Fruit fly (Drosophila melanogaster) whole organism, embryonic: Measurements from ENCODE around the gene CG7058.

Experiments
- Ada2b ChIP-seq: fragments of 200-800 bp; sonication (Bioruptor generic); IDR thresholded peaks from 2 replicates; pipeline ENCODE4 v1.3.6; 2022; ENCODE audit warnings: missing biosample characterization, missing genetic modification characterization
- B-H2 ChIP-seq: fragments of 200-800 bp; sonication (Bioruptor generic); optimal IDR thresholded peaks from 2 replicates; lab custom pipeline; 2018; ENCODE audit warnings: missing biosample characterization, mild to moderate bottlenecking, missing genetic modification characterization
- BEAF-32 ChIP-seq: fragments of 200-800 bp; sonication (Bioruptor generic); optimal IDR thresholded peaks from 3 replicates; lab custom pipeline; 2017; ENCODE audit warnings: missing biosample characterization, missing genetic modification characterization, mild to moderate bottlenecking, moderate library complexity, missing genetic modification reagents
- CG10431 ChIP-seq: fragments of 200-800 bp; sonication (Bioruptor generic); optimal IDR thresholded peaks from 3 replicates; lab custom pipeline; 2018; ENCODE audit warnings: missing biosample characterization, mild to moderate bottlenecking, missing genetic modification characterization
- CG11247 ChIP-seq: fragments of 200-800 bp; sonication (Bioruptor generic); IDR thresholded peaks from 2 replicates; pipeline ENCODE4 v1.3.6; 2022; ENCODE audit warnings: missing biosample characterization, missing genetic modification characterization
- CG12236 ChIP-seq: fragments of 200-800 bp; sonication (Bioruptor generic); optimal IDR thresholded peaks from 2 replicates; lab custom pipeline; 2016; ENCODE audit warnings: missing biosample characterization, missing genetic modification characterization
- CG13296 ChIP-seq: fragments of 200-800 bp; sonication (Bioruptor generic); optimal IDR thresholded peaks from 3 replicates; lab custom pipeline; 2018; ENCODE audit warnings: missing biosample characterization, mild to moderate bottlenecking, missing genetic modification characterization
- CG15011 ChIP-seq: fragments of 200-800 bp; sonication (Bioruptor generic); optimal IDR thresholded peaks from 3 replicates; lab custom pipeline; 2018; ENCODE audit warnings: missing biosample characterization, mild to moderate bottlenecking, missing genetic modification characterization
- CG16813 ChIP-seq: fragments of 200-800 bp; sonication (Bioruptor generic); IDR thresholded peaks from 3 replicates; pipeline ENCODE4 v1.3.6; 2022; ENCODE audit warnings: missing biosample characterization, missing genetic modification characterization; ENCODE audit not compliant: partially characterized antibody
- CG17612 ChIP-seq: fragments of 200-800 bp; sonication (Bioruptor generic); IDR thresholded peaks from 2 replicates; pipeline ENCODE4 v1.3.6; 2022; ENCODE audit warnings: missing biosample characterization, missing genetic modification characterization
- CG17912 ChIP-seq: fragments of 200-800 bp; sonication (Bioruptor generic); optimal IDR thresholded peaks from 2 replicates; lab custom pipeline; 2018; ENCODE audit warnings: missing biosample characterization, mild to moderate bottlenecking, missing genetic modification characterization
- CG30020 ChIP-seq: fragments of 200-800 bp; optimal IDR thresholded peaks from 2 replicates; lab custom pipeline; 2019; ENCODE audit warnings: missing biosample characterization, mild to moderate bottlenecking, missing genetic modification characterization, moderate library complexity
- CG33213 ChIP-seq: fragments of 200-800 bp; sonication (Bioruptor generic); optimal IDR thresholded peaks from 3 replicates; lab custom pipeline; 2016; ENCODE audit warnings: missing biosample characterization, missing genetic modification characterization
- CG3407 ChIP-seq: fragments of 200-800 bp; sonication (Bioruptor generic); optimal IDR thresholded peaks from 2 replicates; lab custom pipeline; 2018; ENCODE audit warnings: missing biosample characterization, mild to moderate bottlenecking, missing genetic modification characterization
- CG34376 ChIP-seq: fragments of 200-800 bp; sonication (Bioruptor generic); optimal IDR thresholded peaks from 2 replicates; lab custom pipeline; 2018; ENCODE audit warnings: missing biosample characterization, mild to moderate bottlenecking, missing genetic modification characterization
- CG3847 ChIP-seq: fragments of 200-800 bp; sonication (Bioruptor generic); IDR thresholded peaks from 2 replicates; pipeline ENCODE4 v1.3.6; 2022; ENCODE audit warnings: missing biosample characterization, missing genetic modification characterization
- CG4328 ChIP-seq: fragments of 200-800 bp; sonication (Bioruptor generic); optimal IDR thresholded peaks from 3 replicates; lab custom pipeline; 2017; ENCODE audit warnings: missing biosample characterization, missing genetic modification reagents, missing genetic modification characterization
- CG4820 ChIP-seq: fragments of 200-800 bp; sonication (Bioruptor generic); optimal IDR thresholded peaks from 3 replicates; lab custom pipeline; 2016; ENCODE audit warnings: missing biosample characterization, missing genetic modification characterization
- CG8388 ChIP-seq: fragments of 200-800 bp; sonication (Bioruptor generic); optimal IDR thresholded peaks from 2 replicates; lab custom pipeline; 2019; ENCODE audit warnings: missing biosample characterization, mild to moderate bottlenecking, missing genetic modification characterization, moderate library complexity
- CG8924 ChIP-seq: fragments of 200-800 bp; optimal IDR thresholded peaks from 3 replicates; lab custom pipeline; 2019; ENCODE audit warnings: missing biosample characterization, mild to moderate bottlenecking, missing genetic modification characterization, moderate library complexity
- CG8944 ChIP-seq: fragments of 200-800 bp; sonication (Bioruptor generic); optimal IDR thresholded peaks from 3 replicates; lab custom pipeline; 2016; ENCODE audit warnings: missing biosample characterization, missing genetic modification characterization
- CG9932 ChIP-seq: fragments of 200-800 bp; sonication (Bioruptor generic); IDR thresholded peaks from 2 replicates; pipeline ENCODE4 v1.3.6; 2022; ENCODE audit warnings: missing biosample characterization, missing genetic modification characterization
- Chrac-16 ChIP-seq: fragments of 200-800 bp; sonication (Bioruptor generic); optimal IDR thresholded peaks from 3 replicates; lab custom pipeline; 2016; ENCODE audit warnings: missing biosample characterization, missing genetic modification characterization
- CrebB ChIP-seq: fragments of 200-800 bp; sonication (Bioruptor generic); optimal IDR thresholded peaks from 3 replicates; lab custom pipeline; 2018; ENCODE audit warnings: missing biosample characterization, mild to moderate bottlenecking, missing genetic modification characterization
- D19A ChIP-seq: fragments of 200-800 bp; optimal IDR thresholded peaks from 3 replicates; lab custom pipeline; 2019; ENCODE audit warnings: missing biosample characterization, mild to moderate bottlenecking, missing genetic modification characterization, moderate library complexity
- Dek ChIP-seq: fragments of 200-800 bp; sonication (Bioruptor generic); optimal IDR thresholded peaks from 3 replicates; lab custom pipeline; 2019; ENCODE audit warnings: missing biosample characterization, mild to moderate bottlenecking, missing genetic modification characterization, moderate library complexity
- Dfd ChIP-seq, 2 experiments: fragments of >200 bp; optimal IDR thresholded peaks; 2 replicates each; lab custom pipeline; 2017; ENCODE audit warnings: missing biosample characterization in 2 of 2, missing genetic modification characterization in 2 of 2
- HHEX ChIP-seq: fragments of 200-800 bp; sonication (Bioruptor generic); optimal IDR thresholded peaks from 3 replicates; lab custom pipeline; 2017; ENCODE audit warnings: missing biosample characterization, mild to moderate bottlenecking, missing genetic modification characterization, missing genetic modification reagents
- Hey ChIP-seq: fragments of 200-800 bp; sonication (Bioruptor generic); optimal IDR thresholded peaks from 3 replicates; lab custom pipeline; 2018; ENCODE audit warnings: missing biosample characterization, mild to moderate bottlenecking, missing genetic modification characterization
- Hmr ChIP-seq: fragments of 200-800 bp; sonication (Bioruptor generic); optimal IDR thresholded peaks from 3 replicates; lab custom pipeline; 2017; ENCODE audit warnings: mild to moderate bottlenecking, missing biosample characterization, missing genetic modification reagents, missing genetic modification characterization
- Hr78 ChIP-seq, 2 experiments: fragments of 200-800 bp in 1 of 2; fragments of >200 bp in 1 of 2; sonication (Bioruptor generic) in 1 of 2; optimal IDR thresholded peaks; 2 replicates each; lab custom pipeline; 2017 to 2019; ENCODE audit warnings: missing biosample characterization in 2 of 2, missing genetic modification characterization in 2 of 2, mild to moderate bottlenecking in 1 of 2, moderate library complexity in 1 of 2
- MTF-1 ChIP-seq: fragments of 200-800 bp; sonication (Bioruptor generic); optimal IDR thresholded peaks from 2 replicates; lab custom pipeline; 2018; ENCODE audit warnings: missing biosample characterization, mild to moderate bottlenecking, missing genetic modification characterization, borderline replicate concordance
- Meics ChIP-seq: fragments of 200-800 bp; sonication (Bioruptor generic); optimal IDR thresholded peaks from 2 replicates; lab custom pipeline; 2017; ENCODE audit warnings: missing biosample characterization, mild to moderate bottlenecking, missing genetic modification characterization
- Nf-YA ChIP-seq: fragments of 200-800 bp; sonication (Bioruptor generic); IDR thresholded peaks from 2 replicates; pipeline ENCODE4 v1.3.6; 2022; ENCODE audit warnings: missing biosample characterization, missing genetic modification characterization
- Six4 ChIP-seq: fragments of 200-800 bp; sonication (Bioruptor generic); optimal IDR thresholded peaks from 2 replicates; lab custom pipeline; 2016; ENCODE audit warnings: missing biosample characterization, missing genetic modification characterization
- Vsx1 ChIP-seq: fragments of 200-800 bp; sonication (Bioruptor generic); optimal IDR thresholded peaks from 2 replicates; lab custom pipeline; 2017; ENCODE audit warnings: missing biosample characterization, mild to moderate bottlenecking, missing genetic modification characterization, missing genetic modification reagents
- az2 ChIP-seq: fragments of 200-800 bp; sonication (Bioruptor generic); optimal IDR thresholded peaks from 3 replicates; lab custom pipeline; 2016; ENCODE audit warnings: missing biosample characterization, missing genetic modification characterization
- cato ChIP-seq: fragments of 200-800 bp; sonication (Bioruptor generic); optimal IDR thresholded peaks from 2 replicates; lab custom pipeline; 2016; ENCODE audit warnings: missing biosample characterization, missing genetic modification characterization, borderline replicate concordance
- dan ChIP-seq: fragments of 200-800 bp; sonication (Bioruptor generic); IDR thresholded peaks from 2 replicates; pipeline ENCODE4 v1.3.6; 2022; ENCODE audit warnings: missing biosample characterization, missing genetic modification characterization
- dysf ChIP-seq: fragments of 200-800 bp; sonication (Bioruptor generic); IDR thresholded peaks from 3 replicates; pipeline ENCODE4 v1.3.6; 2022; ENCODE audit warnings: missing biosample characterization, missing genetic modification characterization
- fd3F ChIP-seq: fragments of 200-800 bp; sonication (Bioruptor generic); optimal IDR thresholded peaks from 2 replicates; lab custom pipeline; 2018; ENCODE audit warnings: missing biosample characterization, mild to moderate bottlenecking, missing genetic modification characterization, moderate library complexity
- nerfin-2 ChIP-seq: fragments of 200-800 bp; sonication (Bioruptor generic); IDR thresholded peaks from 2 replicates; pipeline ENCODE4 v1.3.6; 2022; ENCODE audit warnings: missing biosample characterization, missing genetic modification characterization; ENCODE audit not compliant: partially characterized antibody
- pros ChIP-seq: fragments of 200-800 bp; sonication (Bioruptor generic); optimal IDR thresholded peaks from 3 replicates; lab custom pipeline; 2019; ENCODE audit warnings: missing biosample characterization, mild to moderate bottlenecking, missing genetic modification characterization, moderate library complexity
- pzg ChIP-seq: fragments of 200-800 bp; sonication (Bioruptor generic); optimal IDR thresholded peaks from 3 replicates; lab custom pipeline; 2018; ENCODE audit warnings: missing biosample characterization, mild to moderate bottlenecking, missing genetic modification characterization, moderate library complexity
- stwl ChIP-seq: fragments of 200-800 bp; sonication (Bioruptor generic); optimal IDR thresholded peaks from 3 replicates; lab custom pipeline; 2018; ENCODE audit warnings: missing biosample characterization, mild to moderate bottlenecking, missing genetic modification characterization, moderate library complexity
- tna ChIP-seq: fragments of 200-800 bp; sonication (Bioruptor generic); IDR thresholded peaks from 2 replicates; pipeline ENCODE4 v1.3.6; 2022; ENCODE audit warnings: missing biosample characterization, missing genetic modification characterization; ENCODE audit not compliant: partially characterized antibody
- ttk ChIP-seq: fragments of 200-800 bp; sonication (Bioruptor generic); IDR thresholded peaks from 2 replicates; pipeline ENCODE4 v2.1.2; 2022; ENCODE audit warnings: missing biosample characterization, missing genetic modification characterization
- wor ChIP-seq: fragments of 200-800 bp; sonication (Bioruptor generic); IDR thresholded peaks from 2 replicates; pipeline ENCODE4 v1.3.6; 2022; ENCODE audit warnings: missing biosample characterization, missing genetic modification characterization

Gene CG7058

dm6 chrX:18848338-18849021 lies 42.0 kb downstream of the CG7058 start, which contains the start of gene shop (continued):
- peak; percentile 71 for TF ChIP-seq CG4328 (GFP tag; lab: Kevin White, UChicago)
- TF ChIP-seq CrebB (tag; lab: Kevin White, UChicago): peak; percentile 75
- TF ChIP-seq Dek (tag; lab: Kevin White, UChicago): peak; percentile 86
- peak; percentile 84 for TF ChIP-seq CG8388 (GFP tag; lab: Kevin White, UChicago)
- TF ChIP-seq Nf-YA (GFP tag; lab: Robert Waterston, UW): 0 out of 2 replicates have a peak, but pooled peaks have one; percentile 31
- peak; percentile 2 for TF ChIP-seq Hey (tag; lab: Kevin White, UChicago)
- TF ChIP-seq tna: peak; percentile 12; the same call in 1 of the 2 replicates
- peak; percentile 6 for TF ChIP-seq MTF-1 (GFP tag; lab: Kevin White, UChicago)
- TF ChIP-seq Meics: peak; percentile 90
- peak; percentile 80 for TF ChIP-seq Six4 (GFP tag; lab: Kevin White, UChicago)
- peak; percentile 66 for TF ChIP-seq wor
- peak; percentile 74 for TF ChIP-seq BEAF-32 (GFP tag; lab: Kevin White, UChicago)
- no peak for TF ChIP-seq stwl (tag; lab: Kevin White, UChicago)
- TF ChIP-seq CG15011 (GFP tag; lab: Kevin White, UChicago): peak; percentile 83
- peak; percentile 51; the same call in 1 of the 2 replicates for TF ChIP-seq Ada2b (GFP tag; lab: Robert Waterston, UW)
- peak; percentile 73 for TF ChIP-seq CG9932 (GFP tag; lab: Robert Waterston, UW)
- TF ChIP-seq dysf (GFP tag; lab: Robert Waterston, UW): peak; percentile 89
- peak; percentile 84 for TF ChIP-seq az2 (GFP tag; lab: Kevin White, UChicago)
- TF ChIP-seq dan (GFP tag; lab: Robert Waterston, UW): no peak
- peak; percentile 73 for TF ChIP-seq CG11247
- no peak for TF ChIP-seq pros (GFP tag; lab: Kevin White, UChicago)
- peak; percentile 67 for TF ChIP-seq ttk (GFP tag; lab: Robert Waterston, UW)
- TF ChIP-seq HHEX (GFP tag; lab: Kevin White, UChicago): peak; percentile 84
- TF ChIP-seq CG3407: peak; percentile 61
- TF ChIP-seq CG30020 (tag; lab: Kevin White, UChicago): peak; percentile 64
- no peak for TF ChIP-seq CG12236
- peak; percentile 84 for TF ChIP-seq Chrac-16 (GFP tag; lab: Kevin White, UChicago)
- peak; percentile 29 for TF ChIP-seq pzg (GFP tag; lab: Kevin White, UChicago)
- peak; percentile 72 for TF ChIP-seq CG17912 (GFP tag; lab: Kevin White, UChicago)
- TF ChIP-seq CG8924 (tag; lab: Kevin White, UChicago): peak; percentile 91
- TF ChIP-seq CG34376: peak; percentile 61
- TF ChIP-seq Vsx1 (GFP tag; lab: Kevin White, UChicago): peak; percentile 69
- peak; percentile 79 for TF ChIP-seq fd3F (GFP tag; lab: Kevin White, UChicago)
- 0 out of 2 replicates have a peak, but pooled peaks have one; percentile 51 for TF ChIP-seq CG17612 (GFP tag; lab: Robert Waterston, UW)
- peak; percentile 64 for TF ChIP-seq B-H2
- peak; percentile 46; the same call in 2 of the 3 replicates for TF ChIP-seq CG16813 (GFP tag; lab: Robert Waterston, UW)
- peak; percentile 76 for TF ChIP-seq CG8944
- peak; percentile 75 for TF ChIP-seq CG4820
- peak; percentile 59 for TF ChIP-seq CG33213 (GFP tag; lab: Kevin White, UChicago)
- TF ChIP-seq nerfin-2: no peak
- TF ChIP-seq Hmr (GFP tag; lab: Kevin White, UChicago): peak; percentile 90
- peak; percentile 99 for TF ChIP-seq D19A
- TF ChIP-seq cato (GFP tag; lab: Kevin White, UChicago): peak; percentile 75
- TF ChIP-seq Hr78 (GFP tag; optimal IDR thresholded peaks at IDR 0.05; lab: Kevin White, UChicago): peak in 1 of 2 experiments; percentile 63
- TF ChIP-seq CG13296 (GFP tag; lab: Kevin White, UChicago): peak; percentile 83
- TF ChIP-seq Dfd (GFP tag; optimal IDR thresholded peaks at IDR 0.05; lab: Kevin White, UChicago): no peak
- TF ChIP-seq CG10431: peak; percentile 36
- TF ChIP-seq CG3847: peak; percentile 86
